Worm (Caenorhabditis elegans) whole organism, mixed stage, embryonic: ENCODE data around the gene nspd-9.

Source experiments
- ceh-43 ChIP-seq: fragments of 200-800 bp; sonication (Bioruptor generic); optimal IDR thresholded peaks from 2 replicates; lab custom pipeline; 2018; ENCODE audit warnings: mild to moderate bottlenecking, missing genetic modification characterization, moderate library complexity, missing compliant biosample characterization
- elt-3 ChIP-seq: fragments of 150-350 bp; optimal IDR thresholded peaks from 2 replicates; lab custom pipeline; 2014; ENCODE audit warnings: missing biosample characterization, missing genetic modification characterization
- nhr-237 ChIP-seq: fragments of 150-350 bp; optimal IDR thresholded peaks from 2 replicates; lab custom pipeline; 2014; ENCODE audit warnings: missing biosample characterization, missing genetic modification characterization
- nhr-76 ChIP-seq: sonication (generic microtip); optimal IDR thresholded peaks from 2 replicates; lab custom pipeline; 2017; ENCODE audit warnings: missing biosample characterization, missing genetic modification characterization
- sem-2 ChIP-seq: fragments of 200-800 bp; sonication (Bioruptor generic); optimal IDR thresholded peaks from 2 replicates; lab custom pipeline; 2018; ENCODE audit warnings: mild to moderate bottlenecking, missing genetic modification characterization, missing compliant biosample characterization
- snpc-4 ChIP-seq: fragments of 150-350 bp; optimal IDR thresholded peaks from 2 replicates; lab custom pipeline; 2014; ENCODE audit warnings: missing biosample characterization, missing genetic modification characterization
- unc-62 ChIP-seq: fragments of 150-350 bp; optimal IDR thresholded peaks from 2 replicates; lab custom pipeline; 2014; ENCODE audit warnings: missing biosample characterization, missing genetic modification reagents, missing genetic modification characterization

DNA sequence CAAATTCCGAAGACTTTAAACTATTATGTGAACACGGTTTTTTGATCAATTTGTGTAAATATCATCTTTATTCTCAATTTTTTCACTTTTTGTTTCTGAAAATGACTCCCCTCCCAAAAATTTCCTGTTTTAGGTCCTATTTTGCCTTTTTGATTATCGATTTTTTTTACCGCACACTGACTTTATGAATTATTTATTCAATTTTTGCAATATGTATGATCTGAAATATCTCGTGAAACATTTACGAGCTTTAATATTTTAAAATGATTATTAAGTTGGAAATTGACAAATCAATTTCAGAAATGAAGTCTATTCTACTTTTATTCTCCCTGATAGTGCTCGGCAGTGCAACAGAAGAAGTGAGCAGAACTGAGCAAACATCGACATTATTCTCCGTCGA lies 49.3 kb upstream of the nspd-9 start, which contains the start of gene C35D10.1:
- no peak for TF ChIP-seq ceh-43 (GFP tag; lab: Kevin White, UChicago)
- no peak for TF ChIP-seq snpc-4 (tag; lab: Kevin White, UChicago)
- TF ChIP-seq nhr-76 (tag; lab: Kevin White, UChicago): no peak
- no peak for TF ChIP-seq sem-2 (GFP tag; lab: Kevin White, UChicago)
- no peak for TF ChIP-seq elt-3 (tag; lab: Kevin White, UChicago)
- no peak for TF ChIP-seq unc-62
- TF ChIP-seq nhr-237: no peak
